Worm (Caenorhabditis elegans): Measurements from ENCODE around the gene mstr-2.

mstr-2 gene

ce11 chrIII:4491164-4492144 lies 22.5 kb downstream of the mstr-2 start (continued):
- TF ChIP-seq madf-6 (GFP tag; IDR thresholded peaks at IDR 0.05) (peak; percentile 76), F57A8.1 (GFP tag; optimal IDR thresholded peaks at IDR 0.05) (no peak), Y95B8A.8 (GFP tag; IDR thresholded peaks at IDR 0.05) (peak; percentile 87), dpl-1 (GFP tag; optimal IDR thresholded peaks at IDR 0.05) (peak; percentile 54), nhr-90 (tag; optimal IDR thresholded peaks at IDR 0.05) (no peak), tlf-1 (GFP tag; optimal IDR thresholded peaks at IDR 0.05) (peak; percentile 88), tbx-9 (tag; optimal IDR thresholded peaks at IDR 0.05; ENCODE audit: borderline replicate concordance) (peak; percentile 54), gei-17 (GFP tag; optimal IDR thresholded peaks at IDR 0.05) (peak; percentile 17), chd-7 (tag; optimal IDR thresholded peaks at IDR 0.05) (peak; percentile 28), F23B12.7 (tag; optimal IDR thresholded peaks at IDR 0.05; ENCODE audit: insufficient read depth) (peak; percentile 33), K12H6.12 (tag; optimal IDR thresholded peaks at IDR 0.05) (peak; percentile 48), F52B5.7 (tag; optimal IDR thresholded peaks at IDR 0.05) (peak; percentile 69), attf-3 (GFP tag; conservative IDR thresholded peaks at IDR 0.05) (no peak), madf-10 (tag; optimal IDR thresholded peaks at IDR 0.05) (peak; percentile 28), lir-1 (GFP tag; conservative IDR thresholded peaks at IDR 0.05) (no peak; the same call in 1 of the 2 replicates), ceh-91 (GFP tag; IDR thresholded peaks at IDR 0.05) (peak; percentile 57), sptf-2 (GFP tag; optimal IDR thresholded peaks at IDR 0.05) (no peak), xnd-1 (tag; optimal IDR thresholded peaks at IDR 0.05) (peak; percentile 63), sea-2 (GFP tag; IDR thresholded peaks at IDR 0.05) (0 out of 2 replicates have a peak, but pooled peaks have one; percentile 18), D2030.7 (GFP tag; IDR thresholded peaks at IDR 0.05) (peak; percentile 78; the same call in 1 of the 2 replicates), ceh-79 (tag; optimal IDR thresholded peaks at IDR 0.05) (peak; percentile 52), let-526 (GFP tag; IDR thresholded peaks at IDR 0.05) (peak; percentile 52), dpff-1 (tag; optimal IDR thresholded peaks at IDR 0.05) (peak; percentile 94), ztf-28 (GFP tag; IDR thresholded peaks at IDR 0.05) (0 out of 2 replicates have a peak, but pooled peaks have one; percentile 6), lin-35 (GFP tag; optimal IDR thresholded peaks at IDR 0.05) (peak; percentile 17 to 37 (median 25)), lin-40 (tag; optimal IDR thresholded peaks at IDR 0.05) (peak; percentile 48), F33H1.4 (GFP tag; IDR thresholded peaks at IDR 0.05) (peak; percentile 47), ceh-27 (GFP tag; optimal IDR thresholded peaks at IDR 0.05) (no peak), aptf-2 (GFP tag; conservative IDR thresholded peaks at IDR 0.05) (0 out of 2 replicates have a peak, but pooled peaks have one; percentile 41), Y67H2A.10 (GFP tag; conservative IDR thresholded peaks at IDR 0.05) (no peak), efl-1 (GFP tag; optimal IDR thresholded peaks at IDR 0.05) (peak; percentile 59), ekl-4 (GFP tag; IDR thresholded peaks at IDR 0.05) (peak; percentile 80), cebp-2 (GFP tag; IDR thresholded peaks at IDR 0.05) (peak; percentile 9; the same call in 1 of the 2 replicates), mcd-1 (GFP tag; IDR thresholded peaks at IDR 0.05) (peak; percentile 6; the same call in 1 of the 2 replicates), hlh-12 (tag; optimal IDR thresholded peaks at IDR 0.05) (no peak), rpc-1 (optimal IDR thresholded peaks at IDR 0.05) (no peak), rpc-1 (tag; optimal IDR thresholded peaks at IDR 0.05) (no peak), Y56A3A.18 (GFP tag; IDR thresholded peaks at IDR 0.05) (peak; percentile 75), ztf-25 (GFP tag; IDR thresholded peaks at IDR 0.05) (no peak), him-1 (tag; optimal IDR thresholded peaks at IDR 0.05) (peak; percentile 100), nhr-179 (tag; optimal IDR thresholded peaks at IDR 0.05) (peak; percentile 57), mes-4 (tag; optimal IDR thresholded peaks at IDR 0.05) (peak; percentile 28), T26A5.8 (tag; optimal IDR thresholded peaks at IDR 0.05) (peak; percentile 50), attf-5 (GFP tag; optimal IDR thresholded peaks at IDR 0.05) (no peak), hsf-1 (GFP tag; IDR thresholded peaks at IDR 0.05) (peak; percentile 66), akir-1 (GFP tag; optimal IDR thresholded peaks at IDR 0.05) (no peak), athp-1 (tag; optimal IDR thresholded peaks at IDR 0.05) (peak; percentile 92)
